Worm (Caenorhabditis elegans) whole organism, L4 larva: ENCODE data around the gene flp-16.

ENCODE experiments used
- D1046.2 ChIP-seq: fragments of 200-800 bp; sonication (Bioruptor generic); IDR thresholded peaks from 2 replicates; pipeline ENCODE4 v1.3.6; 2022; ENCODE audit warnings: missing genetic modification characterization, missing compliant biosample characterization
- F10B5.3 ChIP-seq: sonication (generic microtip); optimal IDR thresholded peaks from 2 replicates; lab custom pipeline; 2016; ENCODE audit warnings: mild to moderate bottlenecking, missing genetic modification characterization, missing compliant biosample characterization
- F49E8.2 ChIP-seq: sonication (generic microtip); optimal IDR thresholded peaks from 2 replicates; lab custom pipeline; 2016; ENCODE audit warnings: missing compliant biosample characterization, mild to moderate bottlenecking, missing genetic modification characterization, borderline replicate concordance
- R02D3.7 ChIP-seq: fragments of 150-350 bp; sonication (generic microtip); optimal IDR thresholded peaks from 3 replicates; lab custom pipeline; 2014; ENCODE audit warnings: missing biosample characterization, missing genetic modification characterization
- T26A8.4 ChIP-seq: fragments of 200-800 bp; sonication (Bioruptor generic); IDR thresholded peaks from 2 replicates; pipeline ENCODE4 v1.3.6; 2022; ENCODE audit warnings: missing genetic modification characterization, missing compliant biosample characterization
- Y75B8A.6 ChIP-seq: fragments of 200-800 bp; sonication (Bioruptor generic); IDR thresholded peaks from 2 replicates; pipeline ENCODE4 v1.3.6; 2022; ENCODE audit warnings: missing genetic modification reagents, missing genetic modification characterization, missing compliant biosample characterization
- ZK546.5 ChIP-seq, 2 experiments: sonication (generic microtip); optimal IDR thresholded peaks; 2 replicates each; lab custom pipeline; 2017; ENCODE audit warnings: missing biosample characterization in 2 of 2, missing genetic modification characterization in 2 of 2
- ama-1 ChIP-seq: fragments of 150-350 bp; optimal IDR thresholded peaks from 2 replicates; lab custom pipeline; 2014; ENCODE audit warnings: inconsistent platforms, mixed read lengths
- attf-4 ChIP-seq: sonication (generic microtip); optimal IDR thresholded peaks from 3 replicates; lab custom pipeline; 2017; ENCODE audit warnings: missing biosample characterization, missing genetic modification characterization
- ceh-28 ChIP-seq: fragments of 150-350 bp; optimal IDR thresholded peaks from 2 replicates; lab custom pipeline; 2014; ENCODE audit warnings: missing biosample characterization, missing genetic modification reagents, missing genetic modification characterization
- cey-2 ChIP-seq: sonication (generic microtip); optimal IDR thresholded peaks from 3 replicates; lab custom pipeline; 2017; ENCODE audit warnings: missing genetic modification characterization, mild to moderate bottlenecking, missing compliant biosample characterization, antibody characterized with exemption, borderline replicate concordance; ENCODE audit not compliant: insufficient read depth
- ctbp-1 ChIP-seq: fragments of 200-800 bp; sonication (Bioruptor generic); IDR thresholded peaks from 2 replicates; pipeline ENCODE4 v1.3.6; 2022; ENCODE audit warnings: missing genetic modification reagents, missing genetic modification characterization, missing compliant biosample characterization
- daf-12 ChIP-seq: fragments of 150-350 bp; optimal IDR thresholded peaks from 2 replicates; lab custom pipeline; 2014; ENCODE audit warnings: missing biosample characterization, missing genetic modification reagents, missing genetic modification characterization
- daf-16 ChIP-seq, 3 experiments: sonication (generic microtip); optimal IDR thresholded peaks; 2 replicates each; lab custom pipeline; 2016 to 2017; ENCODE audit warnings: missing genetic modification characterization in 3 of 3, missing genetic modification reagents in 3 of 3, mild to moderate bottlenecking in 2 of 3, missing compliant biosample characterization in 2 of 3, missing biosample characterization in 1 of 3, moderate library complexity in 1 of 3
- dmd-6 ChIP-seq: fragments of 200-800 bp; sonication (Bioruptor generic); IDR thresholded peaks from 2 replicates; pipeline ENCODE4 v1.3.6; 2022; ENCODE audit warnings: missing genetic modification reagents, missing genetic modification characterization, missing compliant biosample characterization
- dpl-1 ChIP-seq: fragments of 150-350 bp; optimal IDR thresholded peaks from 2 replicates; lab custom pipeline; 2014; ENCODE audit warnings: missing biosample characterization, missing genetic modification reagents, missing genetic modification characterization
- egl-43 ChIP-seq: fragments of 200-800 bp; sonication (Bioruptor generic); IDR thresholded peaks from 2 replicates; pipeline ENCODE4 v1.3.6; 2022; ENCODE audit warnings: missing genetic modification reagents, missing genetic modification characterization, missing compliant biosample characterization
- fos-1 ChIP-seq: fragments of 150-350 bp; optimal IDR thresholded peaks from 2 replicates; lab custom pipeline; 2014; ENCODE audit warnings: missing biosample characterization, missing genetic modification characterization
- gei-8 ChIP-seq: fragments of 200-800 bp; sonication (Bioruptor generic); optimal IDR thresholded peaks from 2 replicates; lab custom pipeline; 2018; ENCODE audit warnings: mild to moderate bottlenecking, missing genetic modification characterization, missing compliant biosample characterization
- hmg-1.1 ChIP-seq: fragments of 200-800 bp; sonication (Bioruptor generic); IDR thresholded peaks from 2 replicates; pipeline ENCODE4 v1.3.6; 2022; ENCODE audit warnings: missing genetic modification reagents, missing genetic modification characterization, missing compliant biosample characterization
- lin-13 ChIP-seq: fragments of 150-350 bp; optimal IDR thresholded peaks from 2 replicates; lab custom pipeline; 2014; ENCODE audit warnings: missing biosample characterization, missing genetic modification reagents, missing genetic modification characterization
- lin-38 ChIP-seq: fragments of 200-800 bp; sonication (Bioruptor generic); IDR thresholded peaks from 2 replicates; pipeline ENCODE4 v1.3.6; 2022; ENCODE audit warnings: missing genetic modification reagents, missing genetic modification characterization, missing compliant biosample characterization
- lin-39 ChIP-seq: fragments of 150-350 bp; optimal IDR thresholded peaks from 2 replicates; lab custom pipeline; 2014; ENCODE audit warnings: missing biosample characterization, missing genetic modification reagents, missing genetic modification characterization
- lir-3 ChIP-seq: sonication (generic microtip); optimal IDR thresholded peaks from 2 replicates; lab custom pipeline; 2016; ENCODE audit warnings: mild to moderate bottlenecking, missing genetic modification characterization, missing compliant biosample characterization
- lsy-2 ChIP-seq, 2 experiments: fragments of 150-350 bp in 1 of 2; sonication (generic microtip) in 1 of 2; optimal IDR thresholded peaks; 2 replicates each; lab custom pipeline; 2014 to 2017; ENCODE audit warnings: missing biosample characterization in 2 of 2, missing genetic modification characterization in 2 of 2
- madf-9 ChIP-seq: fragments of 200-800 bp; sonication (Bioruptor generic); conservative IDR thresholded peaks from 2 replicates; pipeline ENCODE4 v1.3.6; 2022; ENCODE audit warnings: missing genetic modification reagents, missing genetic modification characterization, missing compliant biosample characterization
- mdt-29 ChIP-seq: fragments of 200-800 bp; sonication (Bioruptor generic); IDR thresholded peaks from 2 replicates; pipeline ENCODE4 v1.3.6; 2022; ENCODE audit warnings: missing genetic modification reagents, missing genetic modification characterization, missing compliant biosample characterization
- mxl-3 ChIP-seq: fragments of 200-800 bp; sonication (Bioruptor generic); optimal IDR thresholded peaks from 2 replicates; lab custom pipeline; 2018; ENCODE audit warnings: mild to moderate bottlenecking, missing genetic modification characterization, missing compliant biosample characterization
- nhr-102 ChIP-seq: sonication (generic microtip); optimal IDR thresholded peaks from 2 replicates; lab custom pipeline; 2016; ENCODE audit warnings: mild to moderate bottlenecking, missing genetic modification characterization, moderate library complexity, missing compliant biosample characterization
- nhr-237 ChIP-seq: sonication (generic microtip); optimal IDR thresholded peaks from 2 replicates; lab custom pipeline; 2017; ENCODE audit warnings: missing biosample characterization, missing genetic modification characterization
- nhr-25 ChIP-seq: sonication (generic microtip); optimal IDR thresholded peaks from 2 replicates; lab custom pipeline; 2017; ENCODE audit warnings: missing genetic modification characterization, mild to moderate bottlenecking, missing compliant biosample characterization, antibody characterized with exemption, moderate library complexity, borderline replicate concordance; ENCODE audit not compliant: insufficient read depth
- nhr-41 ChIP-seq: fragments of 200-800 bp; sonication (Bioruptor generic); IDR thresholded peaks from 2 replicates; pipeline ENCODE4 v1.3.6; 2022; ENCODE audit warnings: missing genetic modification reagents, missing genetic modification characterization, missing compliant biosample characterization
- nhr-42 ChIP-seq: fragments of 200-800 bp; sonication (Bioruptor generic); IDR thresholded peaks from 2 replicates; pipeline ENCODE4 v1.3.6; 2022; ENCODE audit warnings: missing genetic modification characterization, missing compliant biosample characterization
- nhr-48 ChIP-seq: sonication (generic microtip); optimal IDR thresholded peaks from 2 replicates; lab custom pipeline; 2016; ENCODE audit warnings: mild to moderate bottlenecking, missing genetic modification characterization, missing compliant biosample characterization
- nhr-6 ChIP-seq: fragments of 150-350 bp; optimal IDR thresholded peaks from 2 replicates; lab custom pipeline; 2014; ENCODE audit warnings: missing biosample characterization, missing genetic modification characterization
- nhr-76 ChIP-seq: fragments of 150-350 bp; optimal IDR thresholded peaks from 2 replicates; lab custom pipeline; 2014; ENCODE audit warnings: missing biosample characterization, missing genetic modification characterization
- nhr-77 ChIP-seq: fragments of 150-350 bp; optimal IDR thresholded peaks from 2 replicates; lab custom pipeline; 2014; ENCODE audit warnings: missing biosample characterization, missing genetic modification characterization
- pha-4 ChIP-seq, 2 experiments: fragments of 150-350 bp in 1 of 2; fragments of 200-800 bp in 1 of 2; sonication (Bioruptor generic) in 1 of 2; IDR thresholded peaks in 1 of 2; optimal IDR thresholded peaks in 1 of 2; 2 replicates each; pipeline versions ENCODE4 v1.3.6 to Lab custom; 2014 to 2022; ENCODE audit warnings: missing genetic modification characterization in 2 of 2, missing genetic modification reagents in 2 of 2, missing biosample characterization in 1 of 2, missing compliant biosample characterization in 1 of 2
- saeg-2 ChIP-seq: fragments of 200-800 bp; sonication (Bioruptor generic); IDR thresholded peaks from 2 replicates; pipeline ENCODE4 v1.3.6; 2022; ENCODE audit warnings: missing genetic modification reagents, missing genetic modification characterization, missing compliant biosample characterization
- sdz-12 ChIP-seq: fragments of 200-800 bp; sonication (Bioruptor generic); optimal IDR thresholded peaks from 2 replicates; lab custom pipeline; 2018; ENCODE audit warnings: mild to moderate bottlenecking, missing genetic modification characterization, missing compliant biosample characterization
- snpc-4 ChIP-seq: fragments of 150-350 bp; optimal IDR thresholded peaks from 2 replicates; lab custom pipeline; 2014; ENCODE audit warnings: missing biosample characterization, missing genetic modification characterization
- spr-3 ChIP-seq: fragments of 200-800 bp; sonication (Bioruptor generic); optimal IDR thresholded peaks from 2 replicates; lab custom pipeline; 2018; ENCODE audit warnings: mild to moderate bottlenecking, missing genetic modification characterization, missing compliant biosample characterization
- unc-130 ChIP-seq: sonication (generic microtip); optimal IDR thresholded peaks from 2 replicates; lab custom pipeline; 2016; ENCODE audit warnings: missing genetic modification reagents, missing genetic modification characterization, missing compliant biosample characterization
- unc-62 ChIP-seq, 3 experiments: fragments of 150-350 bp in 1 of 3; sonication (generic microtip); optimal IDR thresholded peaks in 2 of 3; peaks in 1 of 3; 1 replicate in 1 of 3; 2 replicates in 2 of 3; lab custom pipeline; 2014 to 2017; ENCODE audit warnings: missing biosample characterization in 3 of 3, missing genetic modification characterization in 3 of 3, missing genetic modification reagents in 3 of 3, missing genotype in 1 of 3
- vab-7 ChIP-seq: fragments of 200-800 bp; sonication (Bioruptor generic); IDR thresholded peaks from 2 replicates; pipeline ENCODE4 v1.3.6; 2022; ENCODE audit warnings: missing genetic modification reagents, missing genetic modification characterization, missing compliant biosample characterization
- zfp-3 ChIP-seq: fragments of 200-800 bp; sonication (Bioruptor generic); conservative IDR thresholded peaks from 2 replicates; pipeline ENCODE4 v1.3.6; 2022; ENCODE audit warnings: missing genetic modification reagents, missing genetic modification characterization, missing compliant biosample characterization
- zip-11 ChIP-seq: fragments of 200-800 bp; sonication (Bioruptor generic); IDR thresholded peaks from 2 replicates; pipeline ENCODE4 v1.3.6; 2022; ENCODE audit warnings: missing genetic modification characterization, missing compliant biosample characterization
- ztf-11 ChIP-seq: fragments of 150-350 bp; optimal IDR thresholded peaks from 2 replicates; lab custom pipeline; 2014; ENCODE audit warnings: missing biosample characterization, missing genetic modification characterization

Gene flp-16

ce11 chrII:13279216-13280123 is 44.4 kb downstream of the flp-16 start (continued):
- TF ChIP-seq madf-9 (no peak), lir-3 (tag; lab: Kevin White, UChicago) (no peak), T26A8.4 (GFP tag; lab: Robert Waterston, UW) (no peak), ZK546.5 (tag; optimal IDR thresholded peaks at IDR 0.05; lab: Kevin White, UChicago) (no peak), nhr-25 (tag; lab: Kevin White, UChicago) (no peak), zip-11 (GFP tag; lab: Robert Waterston, UW) (no peak), unc-130 (GFP tag; lab: Kevin White, UChicago) (no peak), nhr-237 (tag; lab: Kevin White, UChicago) (no peak), gei-8 (GFP tag; lab: Kevin White, UChicago) (no peak), spr-3 (GFP tag; lab: Kevin White, UChicago) (no peak), ctbp-1 (GFP tag; lab: Robert Waterston, UW) (no peak), sdz-12 (no peak), R02D3.7 (no peak), F10B5.3 (tag; lab: Kevin White, UChicago) (no peak), ceh-28 (no peak), vab-7 (no peak), hmg-1.1 (GFP tag; lab: Robert Waterston, UW) (no peak), D1046.2 (GFP tag; lab: Robert Waterston, UW) (no peak), attf-4 (no peak), cey-2 (tag; lab: Kevin White, UChicago) (no peak), nhr-6 (tag; lab: Kevin White, UChicago) (no peak), mxl-3 (no peak), nhr-102 (tag; lab: Kevin White, UChicago) (no peak), nhr-41 (GFP tag; lab: Robert Waterston, UW) (no peak), dpl-1 (GFP tag; lab: Kevin White, UChicago) (peak; percentile 35), lin-38 (GFP tag; lab: Robert Waterston, UW) (0 out of 2 replicates have a peak, but pooled peaks have one; percentile 18), saeg-2 (no peak), Y75B8A.6 (no peak), nhr-76 (no peak), lin-39 (tag; lab: Kevin White, UChicago) (no peak), mdt-29 (GFP tag; lab: Robert Waterston, UW) (peak; percentile 51; the same call in 1 of the 2 replicates), nhr-42 (GFP tag; lab: Robert Waterston, UW) (no peak), unc-62 (GFP tag; optimal IDR thresholded peaks at IDR 0.05 in 1 of 2; lab: Kevin White, UChicago) (peak in 1 of 2 experiments; percentile 86), unc-62 (tag; optimal IDR thresholded peaks at IDR 0.05; lab: Kevin White, UChicago) (no peak), egl-43 (GFP tag; lab: Robert Waterston, UW) (peak; percentile 59; the same call in 1 of the 2 replicates), zfp-3 (GFP tag; lab: Robert Waterston, UW) (no peak), nhr-77 (tag; lab: Kevin White, UChicago) (no peak), pha-4 (GFP tag; IDR thresholded peaks at IDR 0.05; lab: Robert Waterston, UW) (peak; percentile 38; the same call in 1 of the 2 replicates), pha-4 (tag; optimal IDR thresholded peaks at IDR 0.05; lab: Kevin White, UChicago) (no peak), lin-13 (GFP tag; lab: Kevin White, UChicago) (no peak), ztf-11 (no peak), daf-12 (tag; lab: Kevin White, UChicago) (no peak), fos-1 (tag; lab: Kevin White, UChicago) (no peak), daf-16 (GFP tag; optimal IDR thresholded peaks at IDR 0.05; lab: Kevin White, UChicago) (no peak), daf-16 (tag; optimal IDR thresholded peaks at IDR 0.05; lab: Kevin White, UChicago) (no peak), F49E8.2 (tag; lab: Kevin White, UChicago) (no peak), ama-1 (lab: Kevin White, UChicago) (no peak), snpc-4 (tag; lab: Kevin White, UChicago) (no peak), dmd-6 (no peak), lsy-2 (tag; optimal IDR thresholded peaks at IDR 0.05; lab: Kevin White, UChicago) (no peak), nhr-48 (tag; lab: Kevin White, UChicago) (no peak)
